Worm (Caenorhabditis elegans) whole organism, L2 larva: ENCODE data around the gene srw-29.

Experiments
- aly-2 ChIP-seq: fragments of 150-350 bp; optimal IDR thresholded peaks from 2 replicates; lab custom pipeline; 2014; ENCODE audit warnings: missing biosample characterization, missing genetic modification characterization
- ama-1 ChIP-seq: fragments of 150-350 bp; optimal IDR thresholded peaks from 2 replicates; lab custom pipeline; 2018; ENCODE audit warnings: inconsistent platforms
- blmp-1 ChIP-seq: sonication (generic microtip); optimal IDR thresholded peaks from 2 replicates; lab custom pipeline; 2017; ENCODE audit warnings: missing genetic modification characterization, mild to moderate bottlenecking, missing compliant biosample characterization, antibody characterized with exemption, moderate library complexity; ENCODE audit not compliant: insufficient read depth
- elt-1 ChIP-seq: fragments of 150-350 bp; optimal IDR thresholded peaks from 2 replicates; lab custom pipeline; 2014; ENCODE audit warnings: missing biosample characterization, missing genetic modification characterization
- elt-3 ChIP-seq: sonication (generic microtip); optimal IDR thresholded peaks from 2 replicates; lab custom pipeline; 2017; ENCODE audit warnings: missing biosample characterization, missing genetic modification characterization
- lin-11 ChIP-seq: fragments of 150-350 bp; sonication (generic microtip); optimal IDR thresholded peaks from 2 replicates; lab custom pipeline; 2014; ENCODE audit warnings: missing biosample characterization, missing genetic modification characterization, inconsistent platforms, mixed read lengths
- lin-13 ChIP-seq: fragments of 150-350 bp; optimal IDR thresholded peaks from 2 replicates; lab custom pipeline; 2014; ENCODE audit warnings: missing biosample characterization, missing genetic modification reagents, missing genetic modification characterization
- lsy-2 ChIP-seq, 2 experiments: fragments of 150-350 bp in 1 of 2; sonication (generic microtip) in 1 of 2; optimal IDR thresholded peaks; 2 replicates each; lab custom pipeline; 2014 to 2017; ENCODE audit warnings: missing biosample characterization in 2 of 2, missing genetic modification characterization in 2 of 2
- nhr-77 ChIP-seq: fragments of 150-350 bp; optimal IDR thresholded peaks from 2 replicates; lab custom pipeline; 2014; ENCODE audit warnings: missing biosample characterization, missing genetic modification characterization
- skn-1 ChIP-seq: sonication (generic microtip); optimal IDR thresholded peaks from 2 replicates; lab custom pipeline; 2017; ENCODE audit warnings: missing biosample characterization, missing genetic modification characterization
- unc-39 ChIP-seq: fragments of 150-350 bp; optimal IDR thresholded peaks from 2 replicates; lab custom pipeline; 2014; ENCODE audit warnings: missing biosample characterization, missing genetic modification characterization
- unc-55 ChIP-seq: fragments of 150-350 bp; sonication (generic microtip); optimal IDR thresholded peaks from 3 replicates; lab custom pipeline; 2014; ENCODE audit warnings: missing biosample characterization, missing genetic modification reagents, missing genetic modification characterization
- unc-62 ChIP-seq: fragments of 150-350 bp; optimal IDR thresholded peaks from 2 replicates; lab custom pipeline; 2014; ENCODE audit warnings: missing biosample characterization, missing genetic modification reagents, missing genetic modification characterization

DNA sequence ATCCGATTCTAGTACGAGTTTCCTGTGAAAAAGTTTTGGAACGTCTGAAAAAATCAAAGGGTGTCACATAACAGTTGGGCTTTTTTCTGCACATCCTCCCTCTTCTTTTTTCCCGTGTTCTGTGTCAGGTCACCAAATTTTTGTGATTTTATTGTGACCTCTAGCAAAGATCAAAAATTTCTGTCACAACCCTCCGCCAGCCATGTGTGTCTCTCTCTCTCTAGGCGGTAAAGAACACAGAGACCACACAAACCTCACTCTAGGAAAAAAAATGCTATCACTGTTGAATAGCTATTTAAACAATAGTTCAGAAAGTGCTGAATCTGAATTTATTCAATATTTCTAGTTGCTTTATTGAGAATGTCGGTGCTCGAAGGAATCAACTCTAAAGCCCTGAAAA is 33.7 kb downstream of the srw-29 start, which contains the start of gene gst-44:
- TF ChIP-seq lin-11 (no peak), elt-1 (tag; lab: Kevin White, UChicago) (no peak), lsy-2 (tag; optimal IDR thresholded peaks at IDR 0.05; lab: Kevin White, UChicago) (no peak), skn-1 (no peak), blmp-1 (no peak), aly-2 (no peak), ama-1 (lab: Kevin White, UChicago) (no peak), elt-3 (tag; lab: Kevin White, UChicago) (no peak), unc-39 (tag; lab: Kevin White, UChicago) (no peak), nhr-77 (tag; lab: Kevin White, UChicago) (no peak), unc-55 (GFP tag; lab: Kevin White, UChicago) (no peak), lin-13 (GFP tag; lab: Kevin White, UChicago) (no peak), unc-62 (GFP tag; lab: Kevin White, UChicago) (no peak)
